Worm (Caenorhabditis elegans): ENCODE measurements around the gene srd-1.

DNA sequence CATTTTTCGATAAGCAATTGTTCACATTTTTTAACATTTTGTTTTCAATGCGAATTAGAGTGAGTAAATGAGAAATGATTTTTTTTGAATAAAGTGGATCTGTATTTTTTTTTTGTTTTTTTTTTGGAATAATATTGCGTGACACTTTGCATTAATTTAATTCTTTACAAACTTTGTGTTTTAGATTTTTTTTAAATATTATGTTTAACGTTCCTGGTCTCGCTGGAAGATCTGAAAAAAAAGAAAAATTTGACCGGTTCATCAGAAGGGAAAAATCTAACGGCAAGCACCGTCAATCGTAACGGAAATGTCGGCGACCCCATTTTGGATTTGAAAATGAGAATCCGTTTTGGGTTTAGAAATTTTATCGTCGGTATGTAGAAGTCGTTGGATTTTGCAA, 6.8 kb upstream of the srd-1 start, which contains the start of gene cdc-25.4:
- no peak for TF ChIP-seq pbrm-1 (GFP tag; IDR thresholded peaks at IDR 0.05)
- TF ChIP-seq Y56A3A.18 (GFP tag; IDR thresholded peaks at IDR 0.05) = no peak
- TF ChIP-seq ztf-3 (GFP tag; optimal IDR thresholded peaks at IDR 0.05) = no peak

Data from whole organism, young adult.